5 worm cellular contexts compared by ENCODE assay signal in genomic region chrIII:11236788-11237187, ce11.
TF ChIP-seq lines count a peak whose summit lies in the region.

Gene Y47D3A.14 (minus strand): TSS chrIII:11236868.
Gene aakb-2 (plus strand): TSS chrIII:11237143.

TF ChIP-seq in whole organism, L1 larva, 84 proteins besides CTCF, POLR2A, EP300 and RAD21 (continues in another document):
- TF ChIP-seq nhr-47 (tag; optimal IDR thresholded peaks at IDR 0.05; lab: Kevin White, UChicago) = peak; percentile 53
- no peak for TF ChIP-seq mab-9 (GFP tag; IDR thresholded peaks at IDR 0.05; lab: Robert Waterston, UW)
- no peak for TF ChIP-seq unc-98 (GFP tag; IDR thresholded peaks at IDR 0.05; lab: Robert Waterston, UW)
- TF ChIP-seq lin-15B (tag; optimal IDR thresholded peaks at IDR 0.05; lab: Kevin White, UChicago) = no peak
- TF ChIP-seq unc-86 (tag; optimal IDR thresholded peaks at IDR 0.05; lab: Kevin White, UChicago) = peak; percentile 5
- TF ChIP-seq hpl-2 (GFP tag; optimal IDR thresholded peaks at IDR 0.05; lab: Kevin White, UChicago) = no peak
- TF ChIP-seq sptf-1 (tag; optimal IDR thresholded peaks at IDR 0.05; lab: Kevin White, UChicago) = no peak
- TF ChIP-seq unc-30 (tag; optimal IDR thresholded peaks at IDR 0.05; lab: Kevin White, UChicago) = no peak
- no peak for TF ChIP-seq lir-3 (tag; optimal IDR thresholded peaks at IDR 0.05; lab: Kevin White, UChicago; ENCODE audit: poor library complexity)
- no peak for TF ChIP-seq Y116A8C.19 (tag; optimal IDR thresholded peaks at IDR 0.05; lab: Kevin White, UChicago; ENCODE audit: borderline replicate concordance)
- TF ChIP-seq pqm-1 (tag; optimal IDR thresholded peaks at IDR 0.05; lab: Kevin White, UChicago) = no peak
- peak; percentile 38 to 55 for TF ChIP-seq lin-35 (GFP tag; optimal IDR thresholded peaks at IDR 0.05; lab: Kevin White, UChicago)
- TF ChIP-seq nhr-20 (tag; optimal IDR thresholded peaks at IDR 0.05; lab: Kevin White, UChicago) = peak; percentile 60
- TF ChIP-seq nhr-237 (tag; optimal IDR thresholded peaks at IDR 0.05; lab: Kevin White, UChicago) = no peak
- TF ChIP-seq mep-1 (tag; optimal IDR thresholded peaks at IDR 0.05; lab: Kevin White, UChicago) = peak; percentile 60
- no peak for TF ChIP-seq nhr-12 (tag; optimal IDR thresholded peaks at IDR 0.05; lab: Kevin White, UChicago)
- TF ChIP-seq egl-27 (tag; optimal IDR thresholded peaks at IDR 0.05; lab: Kevin White, UChicago) = no peak
- peak; percentile 28 for TF ChIP-seq dsc-1 (tag; optimal IDR thresholded peaks at IDR 0.05; lab: Kevin White, UChicago)
- TF ChIP-seq snpc-4 (tag; optimal IDR thresholded peaks at IDR 0.05; lab: Kevin White, UChicago) = peak; percentile 6

TF ChIP-seq in whole organism, L3 larva, 47 proteins besides CTCF, POLR2A, EP300 and RAD21 (continues in another document):
- TF ChIP-seq R02D3.7 (tag; optimal IDR thresholded peaks at IDR 0.05; lab: Kevin White, UChicago) = no peak
- TF ChIP-seq fos-1 (tag; optimal IDR thresholded peaks at IDR 0.05; lab: Kevin White, UChicago) = no peak
- TF ChIP-seq elt-3 (tag; optimal IDR thresholded peaks at IDR 0.05; lab: Kevin White, UChicago) = no peak
- no peak for TF ChIP-seq ceh-82 (tag; optimal IDR thresholded peaks at IDR 0.05; lab: Kevin White, UChicago)
- TF ChIP-seq zag-1 (tag; optimal IDR thresholded peaks at IDR 0.05; lab: Kevin White, UChicago) = no peak
- peak; percentile 86 for TF ChIP-seq hmg-11 (tag; optimal IDR thresholded peaks at IDR 0.05; lab: Kevin White, UChicago)
- TF ChIP-seq snpc-4 (tag; optimal IDR thresholded peaks at IDR 0.05; lab: Kevin White, UChicago) = peak; percentile 60
- peak; percentile 4 for TF ChIP-seq skn-1 (tag; optimal IDR thresholded peaks at IDR 0.05; lab: Kevin White, UChicago)
- TF ChIP-seq nhr-25 (tag; optimal IDR thresholded peaks at IDR 0.05; lab: Kevin White, UChicago) = no peak
- TF ChIP-seq egl-5 (tag; optimal IDR thresholded peaks at IDR 0.05; lab: Kevin White, UChicago) = no peak
- TF ChIP-seq nhr-23 (tag; optimal IDR thresholded peaks at IDR 0.05; lab: Kevin White, UChicago) = peak; percentile 16
- TF ChIP-seq nhr-77 (tag; optimal IDR thresholded peaks at IDR 0.05; lab: Kevin White, UChicago) = no peak
- TF ChIP-seq nhr-237 (tag; optimal IDR thresholded peaks at IDR 0.05; lab: Kevin White, UChicago) = no peak
- no peak for TF ChIP-seq tbx-2 (tag; optimal IDR thresholded peaks at IDR 0.05; lab: Kevin White, UChicago)
- peak; percentile 78 for TF ChIP-seq nfya-1 (tag; optimal IDR thresholded peaks at IDR 0.05; lab: Kevin White, UChicago; ENCODE audit: insufficient read depth)
- no peak for TF ChIP-seq ceh-28 (tag; optimal IDR thresholded peaks at IDR 0.05; lab: Kevin White, UChicago)
- TF ChIP-seq unc-62 (GFP tag; optimal IDR thresholded peaks at IDR 0.05; lab: Kevin White, UChicago) = no peak
- no peak for TF ChIP-seq nhr-43 (tag; optimal IDR thresholded peaks at IDR 0.05; lab: Kevin White, UChicago; ENCODE audit: poor library complexity, severe bottlenecking)
- no peak for TF ChIP-seq nhr-11 (tag; optimal IDR thresholded peaks at IDR 0.05; lab: Kevin White, UChicago)

TF ChIP-seq in whole organism, early embryonic, 17 proteins besides CTCF, POLR2A, EP300 and RAD21:
- TF ChIP-seq hmbx-1 (tag; optimal IDR thresholded peaks at IDR 0.05; lab: Kevin White, UChicago) (no peak), hnd-1 (tag; optimal IDR thresholded peaks at IDR 0.05; lab: Kevin White, UChicago) (peak; percentile 23), hmg-4 (GFP tag; optimal IDR thresholded peaks at IDR 0.05; lab: Kevin White, UChicago) (no peak), ama-1 (optimal IDR thresholded peaks at IDR 0.05; lab: Kevin White, UChicago) (no peak), scrt-1 (GFP tag; IDR thresholded peaks at IDR 0.05; lab: Robert Waterston, UW) (no peak), aly-1 (tag; optimal IDR thresholded peaks at IDR 0.05; lab: Kevin White, UChicago) (no peak), tbx-11 (GFP tag; IDR thresholded peaks at IDR 0.05; lab: Robert Waterston, UW) (no peak), sea-1 (GFP tag; conservative IDR thresholded peaks at IDR 0.05; lab: Robert Waterston, UW) (peak; percentile 61; the same call in 1 of the 2 replicates), ceh-36 (tag; optimal IDR thresholded peaks at IDR 0.05; lab: Kevin White, UChicago) (peak; percentile 36), flt-1 (GFP tag; IDR thresholded peaks at IDR 0.05; lab: Robert Waterston, UW) (peak; percentile 53), tbx-37 (GFP tag; conservative IDR thresholded peaks at IDR 0.05; lab: Robert Waterston, UW) (no peak), F13C5.2 (tag; optimal IDR thresholded peaks at IDR 0.05; lab: Kevin White, UChicago) (peak; percentile 88), tra-4 (tag; optimal IDR thresholded peaks at IDR 0.05; lab: Kevin White, UChicago) (no peak), B0310.2 (tag; optimal IDR thresholded peaks at IDR 0.05; lab: Kevin White, UChicago) (no peak), ets-7 (tag; optimal IDR thresholded peaks at IDR 0.05; lab: Kevin White, UChicago) (no peak), ceh-13 (GFP tag; optimal IDR thresholded peaks at IDR 0.05; lab: Kevin White, UChicago) (peak; percentile 2), pes-1 (GFP tag; IDR thresholded peaks at IDR 0.05; lab: Robert Waterston, UW) (peak; percentile 75)

TF ChIP-seq in whole organism, midembryonic, 9 proteins besides CTCF, POLR2A, EP300 and RAD21:
- peak; percentile 59; the same call in 1 of the 2 replicates for TF ChIP-seq flt-1 (GFP tag; IDR thresholded peaks at IDR 0.05; lab: Robert Waterston, UW)
- no peak for TF ChIP-seq cog-1 (tag; optimal IDR thresholded peaks at IDR 0.05; lab: Kevin White, UChicago)
- TF ChIP-seq tab-1 (GFP tag; IDR thresholded peaks at IDR 0.05; lab: Robert Waterston, UW) = no peak
- TF ChIP-seq med-1 (GFP tag; optimal IDR thresholded peaks at IDR 0.05; lab: Kevin White, UChicago; ENCODE audit: insufficient read depth) = peak; percentile 58
- TF ChIP-seq ztf-23 (GFP tag; IDR thresholded peaks at IDR 0.05; lab: Robert Waterston, UW) = peak; percentile 74
- TF ChIP-seq ref-1 (GFP tag; conservative IDR thresholded peaks at IDR 0.05; lab: Robert Waterston, UW) = no peak
- TF ChIP-seq klf-2 (GFP tag; conservative IDR thresholded peaks at IDR 0.05; lab: Robert Waterston, UW) = no peak

TF ChIP-seq in whole organism, young adult, 124 proteins besides CTCF, POLR2A, EP300 and RAD21:
- TF ChIP-seq rpc-1 (optimal IDR thresholded peaks at IDR 0.05; lab: Kevin White, UChicago) = peak; percentile 19
- no peak for TF ChIP-seq rpc-1 (tag; optimal IDR thresholded peaks at IDR 0.05; lab: Kevin White, UChicago)
- TF ChIP-seq cebp-1 (GFP tag; IDR thresholded peaks at IDR 0.05; lab: Robert Waterston, UW) = no peak
- TF ChIP-seq cebp-1 (tag; optimal IDR thresholded peaks at IDR 0.05; lab: Kevin White, UChicago) = no peak
- peak; percentile 33; the same call in 1 of the 2 replicates for TF ChIP-seq B0336.3 (GFP tag; IDR thresholded peaks at IDR 0.05; lab: Robert Waterston, UW)
- TF ChIP-seq F57C9.4 (tag; optimal IDR thresholded peaks at IDR 0.05; lab: Kevin White, UChicago) = no peak
- TF ChIP-seq B0035.1 (tag; optimal IDR thresholded peaks at IDR 0.05; lab: Kevin White, UChicago) = no peak
- peak; percentile 39 for TF ChIP-seq snpc-3.4 (tag; optimal IDR thresholded peaks at IDR 0.05; lab: Kevin White, UChicago)
- no peak for TF ChIP-seq ceh-91 (GFP tag; IDR thresholded peaks at IDR 0.05; lab: Robert Waterston, UW)
- TF ChIP-seq egrh-3 (GFP tag; IDR thresholded peaks at IDR 0.05; lab: Robert Waterston, UW) = 0 out of 2 replicates have a peak, but pooled peaks have one; percentile 5
- TF ChIP-seq ceh-58 (GFP tag; IDR thresholded peaks at IDR 0.05; lab: Robert Waterston, UW) = no peak
- no peak for TF ChIP-seq nhr-179 (tag; optimal IDR thresholded peaks at IDR 0.05; lab: Kevin White, UChicago)
- TF ChIP-seq nhr-80 (tag; optimal IDR thresholded peaks at IDR 0.05; lab: Kevin White, UChicago) = peak; percentile 25
- no peak for TF ChIP-seq Y53G8AR.9 (GFP tag; conservative IDR thresholded peaks at IDR 0.05; lab: Robert Waterston, UW)
- no peak for TF ChIP-seq Y56A3A.18 (GFP tag; IDR thresholded peaks at IDR 0.05; lab: Robert Waterston, UW)
- TF ChIP-seq atf-7 (tag; optimal IDR thresholded peaks at IDR 0.05; lab: Kevin White, UChicago) = no peak
- no peak for TF ChIP-seq madf-6 (GFP tag; IDR thresholded peaks at IDR 0.05; lab: Robert Waterston, UW)
- TF ChIP-seq C06A6.2 (GFP tag; conservative IDR thresholded peaks at IDR 0.05; lab: Robert Waterston, UW) = no peak
- peak; percentile 55 for TF ChIP-seq ceh-100 (GFP tag; IDR thresholded peaks at IDR 0.05; lab: Robert Waterston, UW)
- TF ChIP-seq mcd-1 (GFP tag; IDR thresholded peaks at IDR 0.05; lab: Robert Waterston, UW) = peak; percentile 53
- TF ChIP-seq tbp1 (GFP tag; optimal IDR thresholded peaks at IDR 0.05; lab: Kevin White, UChicago) = peak; percentile 9
- no peak for TF ChIP-seq lag-1 (GFP tag; IDR thresholded peaks at IDR 0.05; lab: Robert Waterston, UW)
- peak; percentile 73 for TF ChIP-seq attf-5 (GFP tag; optimal IDR thresholded peaks at IDR 0.05; lab: Kevin White, UChicago)
- TF ChIP-seq snpc-4 (GFP tag; optimal IDR thresholded peaks at IDR 0.05; lab: Kevin White, UChicago) = no peak
- peak in 1 of 4 experiments; percentile 6 for TF ChIP-seq snpc-4 (tag; optimal IDR thresholded peaks at IDR 0.05; lab: Kevin White, UChicago)
- TF ChIP-seq zfh-2 (GFP tag; conservative IDR thresholded peaks at IDR 0.05; lab: Robert Waterston, UW) = peak; percentile 52
- peak; percentile 13; the same call in 1 of the 2 replicates for TF ChIP-seq hmg-1.2 (GFP tag; IDR thresholded peaks at IDR 0.05; lab: Robert Waterston, UW)
- peak; percentile 42; the same call in 1 of the 2 replicates for TF ChIP-seq dox-1 (GFP tag; IDR thresholded peaks at IDR 0.05; lab: Robert Waterston, UW)
- TF ChIP-seq hsf-1 (GFP tag; IDR thresholded peaks at IDR 0.05; lab: Robert Waterston, UW) = no peak
- no peak for TF ChIP-seq zim-3 (tag; optimal IDR thresholded peaks at IDR 0.05; lab: Kevin White, UChicago)
- no peak for TF ChIP-seq nfya-1 (tag; optimal IDR thresholded peaks at IDR 0.05; lab: Kevin White, UChicago; ENCODE audit: borderline replicate concordance, insufficient read depth)
- TF ChIP-seq somi-1 (GFP tag; optimal IDR thresholded peaks at IDR 0.05; lab: Kevin White, UChicago) = no peak
- TF ChIP-seq egl-18 (GFP tag; IDR thresholded peaks at IDR 0.05; lab: Robert Waterston, UW) = no peak

Comparison
In these comparisons a context has a peak if more than half of its experiments do, and no peak if none do; other contexts are left out.
1. Of the 8 proteins assayed by ChIP-seq in both whole organism, young adult and whole organism, L1 larva: peak only in whole organism, young adult: none; only in whole organism, L1 larva: dpl-1, efl-1, lin-35, nhr-90 and unc-130; in both: none; in neither: 2; mixed calls (peak in some experiments, not most) for 1.